In the genomic region with DNA sequence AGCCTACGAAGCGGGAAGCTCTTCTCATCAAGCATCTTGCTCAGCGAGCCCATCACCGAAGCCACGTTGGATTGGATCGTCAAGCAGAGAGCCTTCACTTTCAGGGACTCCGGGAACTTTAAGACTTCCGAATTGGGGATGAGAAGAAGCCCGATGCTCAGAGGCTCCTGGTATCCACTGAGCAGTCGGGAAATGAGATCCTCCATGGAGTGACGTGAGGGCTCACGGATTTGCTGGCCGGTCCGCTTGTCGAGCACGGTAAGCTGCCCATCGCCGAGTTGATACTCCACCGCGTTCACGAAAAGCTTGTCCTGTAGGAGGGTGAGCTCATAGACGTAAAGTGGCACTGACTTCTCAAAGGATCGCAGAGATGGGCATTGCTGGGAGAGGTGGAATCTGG, we compare ENCODE assay signal across 2 worm cellular contexts.
A peak's percentile ranks its signal among the peaks of the same experiment; 100 is the strongest.
TF ChIP-seq lines count a peak whose summit lies in the region.

No protein-coding gene starts in this region.

TF ChIP-seq in whole organism, L4 larva, 104 proteins besides CTCF, POLR2A, EP300 and RAD21:
- TF ChIP-seq daf-8 (GFP tag; IDR thresholded peaks at IDR 0.05; lab: Robert Waterston, UW) (no peak), php-3 (GFP tag; IDR thresholded peaks at IDR 0.05; lab: Robert Waterston, UW) (no peak), lin-13 (GFP tag; optimal IDR thresholded peaks at IDR 0.05; lab: Kevin White, UChicago) (no peak), nhr-111 (GFP tag; optimal IDR thresholded peaks at IDR 0.05; lab: Kevin White, UChicago) (no peak), set-16 (GFP tag; IDR thresholded peaks at IDR 0.05; lab: Robert Waterston, UW) (peak; percentile 58; the same call in 1 of the 2 replicates), lsy-2 (tag; optimal IDR thresholded peaks at IDR 0.05; lab: Kevin White, UChicago) (no peak)
TF ChIP-seq in whole organism, L4 larva: peak in this region for 1.

TF ChIP-seq in whole organism, young adult, 124 proteins besides CTCF, POLR2A, EP300 and RAD21:
- no peak for TF ChIP-seq repo-1 (tag; optimal IDR thresholded peaks at IDR 0.05; lab: Kevin White, UChicago)
- no peak for TF ChIP-seq bed-2 (GFP tag; IDR thresholded peaks at IDR 0.05; lab: Robert Waterston, UW)
- TF ChIP-seq ztf-22 (GFP tag; optimal IDR thresholded peaks at IDR 0.05; lab: Kevin White, UChicago): no peak
- TF ChIP-seq zfh-2 (GFP tag; conservative IDR thresholded peaks at IDR 0.05; lab: Robert Waterston, UW): peak; percentile 51; the same call in 1 of the 2 replicates
- TF ChIP-seq rpc-1 (optimal IDR thresholded peaks at IDR 0.05; lab: Kevin White, UChicago): no peak
- no peak for TF ChIP-seq rpc-1 (tag; optimal IDR thresholded peaks at IDR 0.05; lab: Kevin White, UChicago)
